Fruit fly (Drosophila melanogaster): ENCODE measurements around the gene eIF4E1.

DNA sequence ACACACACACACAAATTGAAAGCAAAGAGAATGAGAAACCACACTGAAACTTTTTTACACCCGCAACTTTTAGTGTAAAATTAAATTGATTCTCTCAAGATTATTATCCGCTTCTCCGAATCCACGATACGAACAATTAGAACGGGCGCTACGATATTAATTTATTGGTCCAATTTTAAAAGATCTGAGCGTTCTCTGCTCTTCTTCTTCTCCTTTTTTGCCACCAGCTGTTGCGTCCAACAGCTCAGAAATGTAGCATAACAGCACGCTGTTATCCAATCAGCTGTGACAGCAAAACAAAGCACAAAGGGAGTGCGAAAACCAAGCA, 43.6 kb downstream of the eIF4E1 start, which contains the start of the genes UGP and Svip:
- TF ChIP-seq CG12605 (GFP tag; IDR thresholded peaks at IDR 0.05) (peak; percentile 55; the same call in 1 of the 2 replicates), CG13204 (GFP tag; optimal IDR thresholded peaks at IDR 0.05) (no peak), Pif1B (GFP tag; optimal IDR thresholded peaks at IDR 0.05) (peak; percentile 47), fd96Ca (GFP tag; IDR thresholded peaks at IDR 0.05) (peak; percentile 73), CG14655 (GFP tag; optimal IDR thresholded peaks at IDR 0.05) (no peak), CG4496 (GFP tag; IDR thresholded peaks at IDR 0.05) (peak; percentile 68; the same call in 2 of the 3 replicates), rn (GFP tag; IDR thresholded peaks at IDR 0.05) (no peak), CG32121 (GFP tag; IDR thresholded peaks at IDR 0.05) (peak; percentile 56), D1 (tag; optimal IDR thresholded peaks at IDR 0.05) (no peak), EcR (GFP tag; optimal IDR thresholded peaks at IDR 0.05) (no peak), CG8159 (tag; optimal IDR thresholded peaks at IDR 0.05) (no peak), CG8301 (tag; optimal IDR thresholded peaks at IDR 0.05) (peak; percentile 17)

All from whole organism, pupa.